Worm (Caenorhabditis elegans): ENCODE data around the gene F23H12.3.

The F23H12.3 gene

ce11 chrV:12316076-12316475, 28.9 kb upstream of the F23H12.3 start:
- TF ChIP-seq B0310.2 (tag; optimal IDR thresholded peaks at IDR 0.05) (no peak), aly-1 (tag; optimal IDR thresholded peaks at IDR 0.05) (no peak), sea-1 (GFP tag; conservative IDR thresholded peaks at IDR 0.05) (no peak), flt-1 (GFP tag; IDR thresholded peaks at IDR 0.05) (no peak), ets-7 (tag; optimal IDR thresholded peaks at IDR 0.05) (no peak), ceh-13 (GFP tag; optimal IDR thresholded peaks at IDR 0.05) (no peak), tbx-37 (GFP tag; conservative IDR thresholded peaks at IDR 0.05) (no peak), hmg-4 (GFP tag; optimal IDR thresholded peaks at IDR 0.05) (no peak), scrt-1 (GFP tag; IDR thresholded peaks at IDR 0.05) (no peak), pes-1 (GFP tag; IDR thresholded peaks at IDR 0.05) (no peak), hnd-1 (tag; optimal IDR thresholded peaks at IDR 0.05) (no peak), tbx-11 (GFP tag; IDR thresholded peaks at IDR 0.05) (no peak), tra-4 (tag; optimal IDR thresholded peaks at IDR 0.05) (no peak), ceh-36 (tag; optimal IDR thresholded peaks at IDR 0.05) (no peak), hmbx-1 (tag; optimal IDR thresholded peaks at IDR 0.05) (no peak), F13C5.2 (tag; optimal IDR thresholded peaks at IDR 0.05) (no peak), ama-1 (optimal IDR thresholded peaks at IDR 0.05) (no peak)

- no peak for TF ChIP-seq hmbx-1 (tag; optimal IDR thresholded peaks at IDR 0.05)
- TF ChIP-seq B0310.2 (tag; optimal IDR thresholded peaks at IDR 0.05) = no peak
- TF ChIP-seq flt-1 (GFP tag; IDR thresholded peaks at IDR 0.05) = no peak
- TF ChIP-seq aly-1 (tag; optimal IDR thresholded peaks at IDR 0.05) = no peak
- no peak for TF ChIP-seq ama-1 (optimal IDR thresholded peaks at IDR 0.05)
- no peak for TF ChIP-seq hnd-1 (tag; optimal IDR thresholded peaks at IDR 0.05)
Measured at ce11 chrV:12317080-12317479, 27.9 kb upstream of the F23H12.3 start, which contains the start of gene R04F11.3. Gene R04F11.3 (minus strand): TSS chrV:12317180.

DNA sequence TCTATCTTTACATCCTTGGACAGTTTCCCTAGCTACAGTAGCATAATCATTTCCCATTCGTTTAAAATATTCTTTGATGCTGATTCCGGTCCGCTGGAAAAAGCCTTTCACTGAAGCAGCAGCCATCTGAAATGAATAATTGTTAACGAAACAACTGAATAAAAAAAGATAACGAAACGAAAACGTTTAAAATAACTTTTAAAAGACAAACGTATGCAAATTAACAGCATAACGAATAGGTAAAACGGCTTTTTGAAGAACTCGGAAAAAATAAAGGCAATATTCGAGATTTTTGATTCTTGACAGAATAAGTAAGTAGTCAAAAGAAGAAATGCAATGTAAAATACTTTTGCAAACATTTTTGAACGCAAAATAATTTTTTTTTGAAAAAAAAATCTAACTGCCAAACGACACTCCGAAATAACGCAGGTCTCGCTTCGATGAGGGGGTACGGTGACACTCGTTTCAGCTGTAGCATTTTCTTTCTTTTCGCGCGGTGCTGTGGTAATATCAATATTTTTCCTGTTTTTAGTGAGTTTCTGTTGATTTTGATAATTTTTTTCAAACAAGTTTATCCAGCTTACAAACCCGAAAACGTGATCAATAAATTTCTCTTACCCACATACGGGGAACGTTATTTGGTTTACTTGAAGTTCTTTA, 26.9 kb upstream of the F23H12.3 start, which contains the start of the genes R04F11.5 and R04F11.2:
TSS of gene R04F11.5 (minus strand) at position 126 of the 660 bp plus-strand sequence.
TSS of gene R04F11.2 (plus strand) at position 488 of the 660 bp plus-strand sequence.
- no peak for TF ChIP-seq aly-1 (tag; optimal IDR thresholded peaks at IDR 0.05)
- peak; percentile 15 for TF ChIP-seq F13C5.2 (tag; optimal IDR thresholded peaks at IDR 0.05)
- 0 out of 2 replicates have a peak, but pooled peaks have one; percentile 31 for TF ChIP-seq pes-1 (GFP tag; IDR thresholded peaks at IDR 0.05)

- TF ChIP-seq tbx-37 (GFP tag; conservative IDR thresholded peaks at IDR 0.05) (no peak), hnd-1 (tag; optimal IDR thresholded peaks at IDR 0.05) (no peak), sea-1 (GFP tag; conservative IDR thresholded peaks at IDR 0.05) (no peak)
Measured at ce11 chrV:12320274-12320839, 24.6 kb upstream of the F23H12.3 start.

DNA sequence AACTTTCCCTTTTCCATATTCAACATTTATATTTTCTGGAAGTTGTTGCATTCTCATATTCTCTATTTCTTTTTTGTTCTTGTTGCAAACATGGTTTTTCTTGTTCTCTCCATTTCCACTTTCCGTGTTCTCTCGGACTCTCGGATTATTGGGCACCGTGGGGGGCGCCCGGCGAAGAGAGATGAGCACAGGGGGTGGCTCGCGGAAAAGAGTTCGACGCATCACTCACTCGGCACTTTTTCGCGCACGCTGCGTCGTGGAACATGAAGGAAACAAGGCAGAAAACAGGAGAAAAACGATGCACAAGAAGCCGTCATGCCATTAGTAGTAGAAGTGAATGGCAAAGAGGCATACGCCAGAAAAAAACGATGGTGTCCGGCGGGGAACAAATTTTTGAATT, 18.3 kb upstream of the F23H12.3 start:
- no peak for TF ChIP-seq pes-1 (GFP tag; IDR thresholded peaks at IDR 0.05)
- TF ChIP-seq ceh-13 (GFP tag; optimal IDR thresholded peaks at IDR 0.05) = no peak
- no peak for TF ChIP-seq tbx-11 (GFP tag; IDR thresholded peaks at IDR 0.05)
- no peak for TF ChIP-seq F13C5.2 (tag; optimal IDR thresholded peaks at IDR 0.05)
- no peak for TF ChIP-seq sea-1 (GFP tag; conservative IDR thresholded peaks at IDR 0.05)
- no peak for TF ChIP-seq aly-1 (tag; optimal IDR thresholded peaks at IDR 0.05)
- no peak for TF ChIP-seq ama-1 (optimal IDR thresholded peaks at IDR 0.05)
- no peak for TF ChIP-seq tbx-37 (GFP tag; conservative IDR thresholded peaks at IDR 0.05)
- TF ChIP-seq ets-7 (tag; optimal IDR thresholded peaks at IDR 0.05) = no peak
- TF ChIP-seq hmbx-1 (tag; optimal IDR thresholded peaks at IDR 0.05) = no peak
- no peak for TF ChIP-seq scrt-1 (GFP tag; IDR thresholded peaks at IDR 0.05)

- TF ChIP-seq pes-1 (GFP tag; IDR thresholded peaks at IDR 0.05) = no peak
- TF ChIP-seq tbx-37 (GFP tag; conservative IDR thresholded peaks at IDR 0.05) = no peak
- TF ChIP-seq sea-1 (GFP tag; conservative IDR thresholded peaks at IDR 0.05) = no peak
- no peak for TF ChIP-seq ceh-36 (tag; optimal IDR thresholded peaks at IDR 0.05)
- TF ChIP-seq hnd-1 (tag; optimal IDR thresholded peaks at IDR 0.05) = no peak
- no peak for TF ChIP-seq hmg-4 (GFP tag; optimal IDR thresholded peaks at IDR 0.05)
- no peak for TF ChIP-seq tra-4 (tag; optimal IDR thresholded peaks at IDR 0.05)
Measured at ce11 chrV:12329173-12329572, 15.8 kb upstream of the F23H12.3 start.

- TF ChIP-seq ets-7 (tag; optimal IDR thresholded peaks at IDR 0.05) (no peak), scrt-1 (GFP tag; IDR thresholded peaks at IDR 0.05) (0 out of 2 replicates have a peak, but pooled peaks have one; percentile 65), hmbx-1 (tag; optimal IDR thresholded peaks at IDR 0.05) (no peak), flt-1 (GFP tag; IDR thresholded peaks at IDR 0.05) (0 out of 2 replicates have a peak, but pooled peaks have one; percentile 50), pes-1 (GFP tag; IDR thresholded peaks at IDR 0.05) (peak; percentile 82), ceh-36 (tag; optimal IDR thresholded peaks at IDR 0.05) (peak; percentile 47), sea-1 (GFP tag; conservative IDR thresholded peaks at IDR 0.05) (peak; percentile 69; the same call in 1 of the 2 replicates), F13C5.2 (tag; optimal IDR thresholded peaks at IDR 0.05) (no peak), tbx-37 (GFP tag; conservative IDR thresholded peaks at IDR 0.05) (peak; percentile 46; the same call in 1 of the 2 replicates), B0310.2 (tag; optimal IDR thresholded peaks at IDR 0.05) (no peak), ceh-13 (GFP tag; optimal IDR thresholded peaks at IDR 0.05) (peak; percentile 10), hmg-4 (GFP tag; optimal IDR thresholded peaks at IDR 0.05) (peak; percentile 44), hnd-1 (tag; optimal IDR thresholded peaks at IDR 0.05) (peak; percentile 9)
Measured at ce11 chrV:12331820-12332219, 13.1 kb upstream of the F23H12.3 start.

DNA sequence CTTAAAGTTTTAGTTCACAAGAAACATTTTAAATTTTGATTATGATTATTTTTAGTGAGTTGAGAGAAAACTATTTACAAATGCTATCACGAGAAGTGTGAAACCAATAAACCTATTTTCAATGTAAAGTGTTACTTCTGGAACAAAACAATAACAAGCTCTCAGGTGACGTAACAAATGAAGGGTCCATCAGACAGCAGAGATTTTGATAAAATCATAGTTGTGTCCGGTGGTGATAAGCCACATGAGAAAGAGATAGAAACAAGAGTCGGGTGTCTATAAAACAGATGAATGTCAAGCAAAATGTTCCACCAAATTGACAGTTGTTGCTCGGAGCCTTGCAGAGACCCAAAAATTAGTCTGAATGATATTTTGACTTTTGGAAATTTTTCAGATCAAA, 10.6 kb upstream of the F23H12.3 start:
- no peak for TF ChIP-seq tra-4 (tag; optimal IDR thresholded peaks at IDR 0.05)
- no peak for TF ChIP-seq scrt-1 (GFP tag; IDR thresholded peaks at IDR 0.05)
- no peak for TF ChIP-seq ceh-13 (GFP tag; optimal IDR thresholded peaks at IDR 0.05)
- no peak for TF ChIP-seq hnd-1 (tag; optimal IDR thresholded peaks at IDR 0.05)
- TF ChIP-seq ets-7 (tag; optimal IDR thresholded peaks at IDR 0.05) = no peak
- no peak for TF ChIP-seq tbx-37 (GFP tag; conservative IDR thresholded peaks at IDR 0.05)
- TF ChIP-seq F13C5.2 (tag; optimal IDR thresholded peaks at IDR 0.05) = no peak
- no peak for TF ChIP-seq hmbx-1 (tag; optimal IDR thresholded peaks at IDR 0.05)
- no peak for TF ChIP-seq ceh-36 (tag; optimal IDR thresholded peaks at IDR 0.05)
- no peak for TF ChIP-seq aly-1 (tag; optimal IDR thresholded peaks at IDR 0.05)
- no peak for TF ChIP-seq pes-1 (GFP tag; IDR thresholded peaks at IDR 0.05)
- TF ChIP-seq tbx-11 (GFP tag; IDR thresholded peaks at IDR 0.05) = no peak
- TF ChIP-seq flt-1 (GFP tag; IDR thresholded peaks at IDR 0.05) = no peak
- no peak for TF ChIP-seq ama-1 (optimal IDR thresholded peaks at IDR 0.05)
- no peak for TF ChIP-seq B0310.2 (tag; optimal IDR thresholded peaks at IDR 0.05)
- no peak for TF ChIP-seq hmg-4 (GFP tag; optimal IDR thresholded peaks at IDR 0.05)
- no peak for TF ChIP-seq sea-1 (GFP tag; conservative IDR thresholded peaks at IDR 0.05)
